Worm (Caenorhabditis elegans) whole organism, L3 larva: ENCODE data around the gene B0393.9.

Experiments used
- elt-3 ChIP-seq, 3 experiments: fragments of 150-350 bp in 1 of 3; sonication (generic microtip) in 2 of 3; optimal IDR thresholded peaks; 2 replicates in 2 of 3; 4 replicates in 1 of 3; lab custom pipeline; 2014 to 2017; ENCODE audit warnings: missing biosample characterization in 3 of 3, missing genetic modification characterization in 3 of 3
- nhr-11 ChIP-seq: fragments of 150-350 bp; optimal IDR thresholded peaks from 2 replicates; lab custom pipeline; 2014; ENCODE audit warnings: missing biosample characterization, missing genetic modification characterization
- nhr-67 ChIP-seq: fragments of 150-350 bp; optimal IDR thresholded peaks from 2 replicates; lab custom pipeline; 2014; ENCODE audit warnings: missing biosample characterization, missing genetic modification characterization
- nhr-76 ChIP-seq: fragments of 150-350 bp; sonication (generic microtip); optimal IDR thresholded peaks from 5 replicates; lab custom pipeline; 2014; ENCODE audit warnings: missing biosample characterization, missing genetic modification characterization
- pha-4 ChIP-seq: fragments of 150-350 bp; optimal IDR thresholded peaks from 2 replicates; lab custom pipeline; 2014; ENCODE audit warnings: missing biosample characterization, missing genetic modification reagents, missing genetic modification characterization
- unc-39 ChIP-seq: sonication (generic microtip); optimal IDR thresholded peaks from 4 replicates; lab custom pipeline; 2017; ENCODE audit warnings: missing biosample characterization, missing genetic modification characterization

DNA sequence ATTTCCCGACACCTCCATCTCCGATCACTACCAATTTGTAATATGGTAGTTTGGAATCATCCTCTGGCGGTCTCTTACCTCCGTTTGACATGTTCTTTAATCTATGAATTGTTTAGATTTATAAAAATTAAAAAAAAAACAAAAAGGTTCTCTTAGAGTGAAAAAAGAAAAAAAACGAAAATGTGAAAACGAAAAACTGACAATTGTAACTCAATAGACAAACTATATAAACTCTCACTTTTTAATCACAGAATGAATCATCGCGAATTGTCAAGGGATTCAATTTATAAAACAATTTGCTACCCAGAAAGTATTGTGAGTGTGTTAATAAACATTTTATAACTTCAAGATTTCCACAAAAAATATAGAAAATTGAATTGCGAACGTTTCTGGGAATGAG, 40.0 kb downstream of the B0393.9 start, which contains the start of gene ras-2:
- no peak for TF ChIP-seq elt-3 (tag; optimal IDR thresholded peaks at IDR 0.05; lab: Kevin White, UChicago)
- TF ChIP-seq pha-4: no peak
- no peak for TF ChIP-seq nhr-11 (tag; lab: Kevin White, UChicago)
- TF ChIP-seq nhr-76 (tag; lab: Kevin White, UChicago): no peak
- no peak for TF ChIP-seq nhr-67 (tag; lab: Kevin White, UChicago)
- TF ChIP-seq unc-39: no peak
